Worm (Caenorhabditis elegans): ENCODE data around the gene pgap-3.

ce11 chrV:6044448-6044847 is 3.3 kb downstream of the pgap-3 start:
- TF ChIP-seq rec-8 (tag; optimal IDR thresholded peaks at IDR 0.05): no peak
- TF ChIP-seq lin-35 (GFP tag; optimal IDR thresholded peaks at IDR 0.05): no peak
- no peak for TF ChIP-seq aptf-3 (GFP tag; IDR thresholded peaks at IDR 0.05)
- TF ChIP-seq unc-130 (GFP tag; optimal IDR thresholded peaks at IDR 0.05): no peak
- TF ChIP-seq nhr-179 (tag; optimal IDR thresholded peaks at IDR 0.05): no peak
- TF ChIP-seq attf-5 (GFP tag; optimal IDR thresholded peaks at IDR 0.05): no peak
- no peak for TF ChIP-seq F52B5.7 (tag; optimal IDR thresholded peaks at IDR 0.05)
- no peak for TF ChIP-seq lir-1 (GFP tag; conservative IDR thresholded peaks at IDR 0.05)

All from whole organism, young adult.